Worm (Caenorhabditis elegans) whole organism, L4/young adult: Measurements from ENCODE around the gene Y97E10AR.1.

Experiments
- W03F9.2 ChIP-seq: fragments of 150-350 bp; optimal IDR thresholded peaks from 2 replicates; lab custom pipeline; 2014; ENCODE audit warnings: missing biosample characterization, missing genetic modification characterization
- dao-5 ChIP-seq: sonication (generic microtip); optimal IDR thresholded peaks from 2 replicates; lab custom pipeline; 2016; ENCODE audit warnings: missing genotype, missing genetic modification characterization, moderate library complexity, missing compliant biosample characterization

ce11 chrV:8016928-8017327, 15.7 kb downstream of the Y97E10AR.1 start, which contains the start of gene sptl-2:
- TF ChIP-seq dao-5 (tag; lab: Kevin White, UChicago) (no peak), W03F9.2 (no peak)
